Fruit fly (Drosophila melanogaster) whole organism, embryonic: ENCODE data around the gene wisp.

Experiments
- Atf-2 ChIP-seq: fragments of 200-800 bp; sonication (Bioruptor generic); optimal IDR thresholded peaks from 2 replicates; lab custom pipeline; 2016; ENCODE audit warnings: missing biosample characterization, missing genetic modification characterization
- Atf6 ChIP-seq: fragments of 200-800 bp; sonication (Bioruptor generic); IDR thresholded peaks from 2 replicates; pipeline ENCODE4 v1.3.6; 2022; ENCODE audit warnings: missing biosample characterization, missing genetic modification characterization
- B-H2 ChIP-seq: fragments of 200-800 bp; sonication (Bioruptor generic); optimal IDR thresholded peaks from 2 replicates; lab custom pipeline; 2018; ENCODE audit warnings: missing biosample characterization, mild to moderate bottlenecking, missing genetic modification characterization
- Bgb ChIP-seq: fragments of 200-800 bp; sonication (Bioruptor generic); IDR thresholded peaks from 2 replicates; pipeline ENCODE4 v1.3.6; 2022; ENCODE audit warnings: missing biosample characterization, missing genetic modification characterization; ENCODE audit not compliant: partially characterized antibody
- CG10431 ChIP-seq: fragments of 200-800 bp; sonication (Bioruptor generic); optimal IDR thresholded peaks from 3 replicates; lab custom pipeline; 2018; ENCODE audit warnings: missing biosample characterization, mild to moderate bottlenecking, missing genetic modification characterization
- CG10462 ChIP-seq: fragments of 200-800 bp; sonication (Bioruptor generic); optimal IDR thresholded peaks from 2 replicates; lab custom pipeline; 2016; ENCODE audit warnings: missing biosample characterization, missing genetic modification characterization
- CG11398 ChIP-seq: fragments of 200-800 bp; sonication (Bioruptor generic); optimal IDR thresholded peaks from 2 replicates; lab custom pipeline; 2016; ENCODE audit warnings: missing biosample characterization, missing genetic modification characterization
- CG11723 ChIP-seq: fragments of 200-800 bp; sonication (Bioruptor generic); optimal IDR thresholded peaks from 2 replicates; lab custom pipeline; 2017; ENCODE audit warnings: missing biosample characterization, mild to moderate bottlenecking, missing genetic modification characterization
- CG12942 ChIP-seq: fragments of 200-800 bp; sonication (Bioruptor generic); optimal IDR thresholded peaks from 3 replicates; lab custom pipeline; 2016; ENCODE audit warnings: missing biosample characterization, missing genetic modification characterization
- CG13296 ChIP-seq: fragments of 200-800 bp; sonication (Bioruptor generic); optimal IDR thresholded peaks from 3 replicates; lab custom pipeline; 2018; ENCODE audit warnings: missing biosample characterization, mild to moderate bottlenecking, missing genetic modification characterization
- CG15011 ChIP-seq: fragments of 200-800 bp; sonication (Bioruptor generic); optimal IDR thresholded peaks from 3 replicates; lab custom pipeline; 2018; ENCODE audit warnings: missing biosample characterization, mild to moderate bottlenecking, missing genetic modification characterization
- CG1603 ChIP-seq: fragments of 200-800 bp; sonication (Bioruptor generic); optimal IDR thresholded peaks from 2 replicates; lab custom pipeline; 2019; ENCODE audit warnings: missing biosample characterization, mild to moderate bottlenecking, missing genetic modification characterization, moderate library complexity
- CG1647 ChIP-seq: fragments of 200-800 bp; sonication (Bioruptor generic); optimal IDR thresholded peaks from 3 replicates; lab custom pipeline; 2016; ENCODE audit warnings: missing biosample characterization, missing genetic modification characterization
- CG17385 ChIP-seq: fragments of 200-800 bp; sonication (Bioruptor generic); optimal IDR thresholded peaks from 3 replicates; lab custom pipeline; 2018; ENCODE audit warnings: missing biosample characterization, mild to moderate bottlenecking, missing genetic modification characterization
- CG1792 ChIP-seq: fragments of 200-800 bp; sonication (Bioruptor generic); optimal IDR thresholded peaks from 2 replicates; lab custom pipeline; 2016; ENCODE audit warnings: missing biosample characterization, missing genetic modification characterization
- CG2120 ChIP-seq: fragments of 200-800 bp; sonication (Bioruptor generic); optimal IDR thresholded peaks from 3 replicates; lab custom pipeline; 2016; ENCODE audit warnings: missing biosample characterization, missing genetic modification characterization
- CG30020 ChIP-seq: fragments of 200-800 bp; optimal IDR thresholded peaks from 2 replicates; lab custom pipeline; 2019; ENCODE audit warnings: missing biosample characterization, mild to moderate bottlenecking, missing genetic modification characterization, moderate library complexity
- CG30403 ChIP-seq: fragments of 200-800 bp; sonication (Bioruptor generic); optimal IDR thresholded peaks from 3 replicates; lab custom pipeline; 2016; ENCODE audit warnings: missing biosample characterization, missing genetic modification characterization
- CG3847 ChIP-seq: fragments of 200-800 bp; sonication (Bioruptor generic); IDR thresholded peaks from 2 replicates; pipeline ENCODE4 v1.3.6; 2022; ENCODE audit warnings: missing biosample characterization, missing genetic modification characterization
- CG6765 ChIP-seq: fragments of 200-800 bp; sonication (Bioruptor generic); optimal IDR thresholded peaks from 3 replicates; lab custom pipeline; 2017; ENCODE audit warnings: missing biosample characterization, mild to moderate bottlenecking, missing genetic modification characterization
- CG7745 ChIP-seq: fragments of 200-800 bp; sonication (Bioruptor generic); optimal IDR thresholded peaks from 2 replicates; lab custom pipeline; 2018; ENCODE audit warnings: missing biosample characterization, mild to moderate bottlenecking, missing genetic modification characterization, moderate library complexity
- CG9437 ChIP-seq: fragments of 200-800 bp; sonication (Bioruptor generic); optimal IDR thresholded peaks from 2 replicates; lab custom pipeline; 2018; ENCODE audit warnings: missing biosample characterization, mild to moderate bottlenecking, missing genetic modification characterization
- CG9876 ChIP-seq: fragments of 200-800 bp; sonication (Bioruptor generic); optimal IDR thresholded peaks from 2 replicates; lab custom pipeline; 2016; ENCODE audit warnings: missing biosample characterization, missing genetic modification characterization
- Dip3 ChIP-seq: fragments of 200-800 bp; sonication (Bioruptor generic); optimal IDR thresholded peaks from 3 replicates; lab custom pipeline; 2016; ENCODE audit warnings: missing biosample characterization, missing genetic modification characterization
- E2f2 ChIP-seq: fragments of 200-800 bp; sonication (Bioruptor generic); IDR thresholded peaks from 2 replicates; pipeline ENCODE4 v1.3.6; 2022; ENCODE audit warnings: missing biosample characterization, missing genetic modification characterization
- ERR ChIP-seq: fragments of 200-800 bp; sonication (Bioruptor generic); optimal IDR thresholded peaks from 2 replicates; lab custom pipeline; 2016; ENCODE audit warnings: missing biosample characterization, missing genetic modification characterization
- Hey ChIP-seq: fragments of 200-800 bp; sonication (Bioruptor generic); optimal IDR thresholded peaks from 3 replicates; lab custom pipeline; 2018; ENCODE audit warnings: missing biosample characterization, mild to moderate bottlenecking, missing genetic modification characterization
- Hsf ChIP-seq: fragments of 200-800 bp; sonication (Bioruptor generic); optimal IDR thresholded peaks from 3 replicates; lab custom pipeline; 2016; ENCODE audit warnings: missing biosample characterization, missing genetic modification characterization
- Mad ChIP-seq: fragments of 200-800 bp; sonication (Bioruptor generic); optimal IDR thresholded peaks from 2 replicates; lab custom pipeline; 2016; ENCODE audit warnings: missing biosample characterization, missing genetic modification characterization
- Med ChIP-seq: fragments of 200-800 bp; sonication (Bioruptor generic); peaks from one replicate; lab custom pipeline; 2016; ENCODE audit warnings: missing biosample characterization, missing genetic modification characterization, mild to moderate bottlenecking, inconsistent platforms, moderate library complexity
- NfI ChIP-seq: fragments of 200-800 bp; sonication (Bioruptor generic); optimal IDR thresholded peaks from 3 replicates; lab custom pipeline; 2018; ENCODE audit warnings: missing biosample characterization, mild to moderate bottlenecking, missing genetic modification characterization, moderate library complexity
- Rx ChIP-seq: fragments of 200-800 bp; sonication (Bioruptor generic); IDR thresholded peaks from 2 replicates; pipeline ENCODE4 v1.3.6; 2022; ENCODE audit warnings: missing biosample characterization, missing genetic modification characterization
- Scr ChIP-seq: fragments of 200-800 bp; sonication (Bioruptor generic); IDR thresholded peaks from 2 replicates; pipeline ENCODE4 v1.3.6; 2022; ENCODE audit warnings: missing biosample characterization, missing genetic modification characterization; ENCODE audit not compliant: partially characterized antibody
- Tbp ChIP-seq: fragments of >200 bp; optimal IDR thresholded peaks from 2 replicates; lab custom pipeline; 2018; ENCODE audit warnings: missing biosample characterization, missing genetic modification characterization
- Usf ChIP-seq: fragments of 200-800 bp; sonication (Bioruptor generic); optimal IDR thresholded peaks from 2 replicates; lab custom pipeline; 2017; ENCODE audit warnings: missing genotype, missing biosample characterization, missing genetic modification characterization
- Xrp1 ChIP-seq: fragments of 200-800 bp; sonication (Bioruptor generic); IDR thresholded peaks from 2 replicates; pipeline ENCODE4 v1.3.6; 2022; ENCODE audit warnings: missing biosample characterization, missing genetic modification characterization
- ase ChIP-seq: fragments of 200-800 bp; sonication (Bioruptor generic); IDR thresholded peaks from 3 replicates; pipeline ENCODE4 v1.3.6; 2022; ENCODE audit warnings: missing biosample characterization, missing genetic modification characterization
- fd64A ChIP-seq: fragments of 200-800 bp; sonication (Bioruptor generic); optimal IDR thresholded peaks from 3 replicates; lab custom pipeline; 2018; ENCODE audit warnings: missing biosample characterization, mild to moderate bottlenecking, missing genetic modification characterization
- fru ChIP-seq: fragments of >200 bp; optimal IDR thresholded peaks from 2 replicates; lab custom pipeline; 2017
- gcm ChIP-seq: fragments of 200-800 bp; sonication (Bioruptor generic); optimal IDR thresholded peaks from 2 replicates; lab custom pipeline; 2019; ENCODE audit warnings: missing biosample characterization, mild to moderate bottlenecking, missing genetic modification characterization, moderate library complexity
- insv ChIP-seq, 2 experiments: fragments of 200-800 bp; sonication (Bioruptor generic); optimal IDR thresholded peaks; 3 replicates each; lab custom pipeline; 2016 to 2018; ENCODE audit warnings: missing biosample characterization in 2 of 2, missing genetic modification characterization in 2 of 2
- kah ChIP-seq: fragments of 200-800 bp; sonication (Bioruptor generic); optimal IDR thresholded peaks from 2 replicates; lab custom pipeline; 2018; ENCODE audit warnings: missing biosample characterization, mild to moderate bottlenecking, missing genetic modification characterization
- kni ChIP-seq: fragments of 200-800 bp; sonication (Bioruptor generic); optimal IDR thresholded peaks from 3 replicates; lab custom pipeline; 2017; ENCODE audit warnings: mild to moderate bottlenecking, missing biosample characterization, missing genetic modification reagents, missing genetic modification characterization
- oc ChIP-seq: fragments of 200-800 bp; sonication (Bioruptor generic); optimal IDR thresholded peaks from 2 replicates; lab custom pipeline; 2018; ENCODE audit warnings: missing biosample characterization, mild to moderate bottlenecking, missing genetic modification characterization, moderate library complexity
- org-1 ChIP-seq: fragments of 200-800 bp; sonication (Bioruptor generic); optimal IDR thresholded peaks from 2 replicates; lab custom pipeline; 2017; ENCODE audit warnings: missing biosample characterization, missing genetic modification characterization
- p53 ChIP-seq: fragments of 200-800 bp; sonication (Bioruptor generic); optimal IDR thresholded peaks from 2 replicates; lab custom pipeline; 2016; ENCODE audit warnings: missing biosample characterization, missing genetic modification characterization
- sima ChIP-seq: fragments of 200-800 bp; sonication (Bioruptor generic); optimal IDR thresholded peaks from 2 replicates; lab custom pipeline; 2016; ENCODE audit warnings: missing biosample characterization, missing genetic modification characterization
- tap ChIP-seq: fragments of 200-800 bp; optimal IDR thresholded peaks from 3 replicates; lab custom pipeline; 2019; ENCODE audit warnings: missing biosample characterization, mild to moderate bottlenecking, missing genetic modification characterization, moderate library complexity
- tio ChIP-seq: fragments of 200-800 bp; sonication (Bioruptor generic); optimal IDR thresholded peaks from 2 replicates; lab custom pipeline; 2017; ENCODE audit warnings: missing biosample characterization, missing genetic modification characterization, inconsistent platforms
- zen2 ChIP-seq: fragments of 200-800 bp; sonication (Bioruptor generic); IDR thresholded peaks from 3 replicates; pipeline ENCODE4 v1.3.6; 2022; ENCODE audit warnings: missing biosample characterization, missing genetic modification characterization; ENCODE audit not compliant: partially characterized antibody
- zf30C ChIP-seq: fragments of 200-800 bp; sonication (Bioruptor generic); optimal IDR thresholded peaks from 3 replicates; lab custom pipeline; 2018; ENCODE audit warnings: missing biosample characterization, mild to moderate bottlenecking, missing genetic modification characterization
- zfh1 ChIP-seq: fragments of 200-800 bp; sonication (Bioruptor generic); IDR thresholded peaks from 3 replicates; pipeline ENCODE4 v1.3.6; 2022; ENCODE audit warnings: missing biosample characterization, missing genetic modification characterization

The wisp gene

dm6 chrX:11915154-11915593, 21.4 kb downstream of the wisp start (continued):
- TF ChIP-seq B-H2 (GFP tag; lab: Kevin White, UChicago) (peak; percentile 65), CG2120 (GFP tag; lab: Kevin White, UChicago) (peak; percentile 58), fru (no peak), zen2 (GFP tag; lab: Robert Waterston, UW) (no peak), E2f2 (peak; percentile 67), CG13296 (peak; percentile 93), Rx (GFP tag; lab: Robert Waterston, UW) (peak; percentile 64), ase (no peak; the same call in none of the 3 replicates), CG1603 (peak; percentile 13), Usf (GFP tag; lab: Kevin White, UChicago) (peak; percentile 87), zfh1 (GFP tag; lab: Robert Waterston, UW) (peak; percentile 87), gcm (GFP tag; lab: Kevin White, UChicago) (peak; percentile 92), CG30020 (tag; lab: Kevin White, UChicago) (peak; percentile 73), kah (peak; percentile 79), CG9876 (no peak), Bgb (no peak), Atf6 (GFP tag; lab: Robert Waterston, UW) (peak; percentile 83), tap (tag; lab: Kevin White, UChicago) (peak; percentile 91), tio (GFP tag; lab: Kevin White, UChicago) (peak; percentile 84), Dip3 (GFP tag; lab: Kevin White, UChicago) (peak; percentile 35), Mad (peak; percentile 25), Hey (peak; percentile 35), sima (GFP tag; lab: Kevin White, UChicago) (no peak), CG30403 (GFP tag; lab: Kevin White, UChicago) (peak; percentile 83), CG9437 (GFP tag; lab: Kevin White, UChicago) (peak; percentile 85), ERR (GFP tag; lab: Kevin White, UChicago) (no peak), CG3847 (GFP tag; lab: Robert Waterston, UW) (peak; percentile 77), NfI (GFP tag; lab: Kevin White, UChicago) (peak; percentile 89), insv (GFP tag; optimal IDR thresholded peaks at IDR 0.05; lab: Kevin White, UChicago) (peak in 1 of 2 experiments; percentile 47), Xrp1 (peak; percentile 90), CG15011 (GFP tag; lab: Kevin White, UChicago) (peak; percentile 77), Scr (GFP tag; lab: Robert Waterston, UW) (no peak), CG10462 (peak; percentile 57), fd64A (GFP tag; lab: Kevin White, UChicago) (peak; percentile 23), Tbp (no peak), CG11398 (GFP tag; lab: Kevin White, UChicago) (no peak), CG11723 (GFP tag; lab: Kevin White, UChicago) (peak; percentile 79), CG6765 (GFP tag; lab: Kevin White, UChicago) (peak; percentile 84), p53 (GFP tag; lab: Kevin White, UChicago) (no peak), CG1792 (GFP tag; lab: Kevin White, UChicago) (no peak), CG7745 (tag; lab: Kevin White, UChicago) (no peak), kni (GFP tag; lab: Kevin White, UChicago) (peak; percentile 92), Hsf (GFP tag; lab: Kevin White, UChicago) (no peak), Med (GFP tag; lab: Kevin White, UChicago) (peak; percentile 83), Atf-2 (GFP tag; lab: Kevin White, UChicago) (no peak), CG1647 (GFP tag; lab: Kevin White, UChicago) (no peak), zf30C (GFP tag; lab: Kevin White, UChicago) (peak; percentile 89), CG10431 (GFP tag; lab: Kevin White, UChicago) (peak; percentile 74), oc (tag; lab: Kevin White, UChicago) (peak; percentile 89), CG12942 (peak; percentile 64), org-1 (peak; percentile 86), CG17385 (peak; percentile 86)
